Worm (Caenorhabditis elegans) whole organism, L2 larva: Measurements from ENCODE around the gene sma-2.

Experiments used
- ceh-82 ChIP-seq: fragments of 150-350 bp; optimal IDR thresholded peaks from 2 replicates; lab custom pipeline; 2014; ENCODE audit warnings: missing biosample characterization, missing genetic modification characterization
- lin-11 ChIP-seq: fragments of 150-350 bp; sonication (generic microtip); optimal IDR thresholded peaks from 2 replicates; lab custom pipeline; 2014; ENCODE audit warnings: missing biosample characterization, missing genetic modification characterization, inconsistent platforms, mixed read lengths
- lin-13 ChIP-seq: fragments of 150-350 bp; optimal IDR thresholded peaks from 2 replicates; lab custom pipeline; 2014; ENCODE audit warnings: missing biosample characterization, missing genetic modification reagents, missing genetic modification characterization
- lsy-2 ChIP-seq, 2 experiments: fragments of 150-350 bp in 1 of 2; sonication (generic microtip) in 1 of 2; optimal IDR thresholded peaks; 2 replicates each; lab custom pipeline; 2014 to 2017; ENCODE audit warnings: missing biosample characterization in 2 of 2, missing genetic modification characterization in 2 of 2
- mab-5 ChIP-seq: fragments of 150-350 bp; optimal IDR thresholded peaks from 2 replicates; lab custom pipeline; 2014; ENCODE audit warnings: missing biosample characterization, missing genetic modification characterization
- mdl-1 ChIP-seq, 2 experiments: fragments of 150-350 bp in 1 of 2; sonication (generic microtip) in 1 of 2; optimal IDR thresholded peaks; 2 replicates each; lab custom pipeline; 2017; ENCODE audit warnings: missing biosample characterization in 2 of 2, missing genetic modification characterization in 2 of 2
- nhr-12 ChIP-seq: fragments of 150-350 bp; optimal IDR thresholded peaks from 2 replicates; lab custom pipeline; 2014; ENCODE audit warnings: missing biosample characterization, missing genetic modification characterization
- nhr-77 ChIP-seq: fragments of 150-350 bp; optimal IDR thresholded peaks from 2 replicates; lab custom pipeline; 2014; ENCODE audit warnings: missing biosample characterization, missing genetic modification characterization
- zag-1 ChIP-seq: fragments of 150-350 bp; optimal IDR thresholded peaks from 2 replicates; lab custom pipeline; 2014; ENCODE audit warnings: missing biosample characterization, missing genetic modification characterization

DNA sequence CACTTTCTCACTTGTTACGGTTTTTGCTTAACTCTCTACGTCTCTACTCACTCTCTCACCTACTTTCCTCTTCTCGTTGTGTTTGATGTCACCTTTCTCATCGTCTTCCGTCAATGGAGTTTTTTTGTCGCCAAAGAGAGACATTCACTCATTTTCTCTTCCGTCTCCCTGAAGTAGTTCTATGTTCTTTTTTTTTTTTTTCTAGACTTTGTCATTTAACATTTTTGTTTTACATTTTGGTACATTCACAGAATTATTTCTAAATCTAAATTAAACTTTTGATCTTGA, 51.3 kb downstream of the sma-2 start:
- TF ChIP-seq mdl-1 (tag; optimal IDR thresholded peaks at IDR 0.05; lab: Kevin White, UChicago) (no peak), mab-5 (tag; lab: Kevin White, UChicago) (no peak), lin-13 (GFP tag; lab: Kevin White, UChicago) (no peak), lin-11 (no peak), ceh-82 (no peak), nhr-12 (tag; lab: Kevin White, UChicago) (no peak), nhr-77 (tag; lab: Kevin White, UChicago) (no peak), lsy-2 (tag; optimal IDR thresholded peaks at IDR 0.05; lab: Kevin White, UChicago) (no peak), zag-1 (tag; lab: Kevin White, UChicago) (no peak)
